Worm (Caenorhabditis elegans) whole organism, L4/young adult: ENCODE measurements around the gene W02C12.2.

Experiments used
- W03F9.2 ChIP-seq: fragments of 150-350 bp; optimal IDR thresholded peaks from 2 replicates; lab custom pipeline; 2014; ENCODE audit warnings: missing biosample characterization, missing genetic modification characterization
- him-1 ChIP-seq: sonication (generic microtip); optimal IDR thresholded peaks from 2 replicates; lab custom pipeline; 2016; ENCODE audit warnings: missing genotype, missing genetic modification reagents, missing genetic modification characterization, missing compliant biosample characterization

ce11 chrIV:3994318-3994717 is 13.5 kb downstream of the W02C12.2 start, which contains the start of gene F47C12.13:
- TF ChIP-seq W03F9.2 (tag; lab: Kevin White, UChicago) (no peak), him-1 (tag; lab: Kevin White, UChicago) (no peak)
